Worm (Caenorhabditis elegans) whole organism, mixed stage, embryonic: Measurements from ENCODE around the gene cas-1.

Experiments
- drap-1 ChIP-seq: fragments of 200-800 bp; sonication (Bioruptor generic); optimal IDR thresholded peaks from 3 replicates; lab custom pipeline; 2018; ENCODE audit warnings: mild to moderate bottlenecking, missing genetic modification characterization, missing compliant biosample characterization
- mab-5 ChIP-seq: fragments of 150-350 bp; optimal IDR thresholded peaks from 2 replicates; lab custom pipeline; 2014; ENCODE audit warnings: missing biosample characterization, missing genetic modification characterization
- mep-1 ChIP-seq: fragments of 150-350 bp; optimal IDR thresholded peaks from 2 replicates; lab custom pipeline; 2017; ENCODE audit warnings: missing biosample characterization, missing genetic modification reagents, missing genetic modification characterization, inconsistent platforms

DNA sequence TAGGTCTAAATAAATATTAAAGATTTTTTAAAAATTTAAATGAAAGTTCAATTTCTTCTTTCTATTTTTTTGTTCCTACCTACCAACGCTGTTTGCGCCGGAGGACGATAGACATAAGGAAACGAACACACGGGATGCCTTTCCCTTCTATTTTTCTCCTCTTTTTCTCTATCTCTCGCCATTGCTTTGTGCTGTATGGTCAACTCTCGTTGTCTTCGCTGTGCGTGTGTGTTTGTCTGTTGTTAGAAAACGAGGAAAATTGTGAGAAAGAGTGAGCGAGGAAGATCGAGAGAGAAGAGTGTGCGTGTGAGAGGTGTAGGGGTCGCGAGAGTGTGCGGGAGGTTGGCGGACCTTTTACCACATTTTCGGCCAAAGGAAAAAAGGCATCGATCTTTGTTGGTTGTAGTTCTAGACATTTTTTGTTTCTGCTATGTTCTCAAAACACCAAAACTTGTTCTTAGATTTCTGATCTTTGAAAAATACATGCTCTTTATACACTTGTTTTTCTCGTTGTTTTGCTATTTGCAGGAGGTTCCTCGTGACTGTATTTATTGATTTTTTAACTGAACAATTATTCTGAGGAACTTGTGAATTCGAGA is 14.3 kb downstream of the cas-1 start:
- no peak for TF ChIP-seq drap-1 (GFP tag; lab: Kevin White, UChicago)
- no peak for TF ChIP-seq mab-5
- peak; percentile 53 for TF ChIP-seq mep-1 (tag; lab: Kevin White, UChicago)
